Fruit fly (Drosophila melanogaster) whole organism, embryonic: ENCODE data around the gene fwd.

Source experiments
- BEAF-32 ChIP-seq: fragments of 200-800 bp; sonication (Bioruptor generic); optimal IDR thresholded peaks from 3 replicates; lab custom pipeline; 2017; ENCODE audit warnings: missing biosample characterization, missing genetic modification characterization, mild to moderate bottlenecking, moderate library complexity, missing genetic modification reagents
- CG10267 ChIP-seq: fragments of 200-800 bp; sonication (Bioruptor generic); optimal IDR thresholded peaks from 2 replicates; lab custom pipeline; 2018; ENCODE audit warnings: missing biosample characterization, mild to moderate bottlenecking, missing genetic modification characterization, moderate library complexity
- CG10565 ChIP-seq: fragments of 200-800 bp; sonication (Bioruptor generic); optimal IDR thresholded peaks from 3 replicates; lab custom pipeline; 2016; ENCODE audit warnings: missing biosample characterization, mild to moderate bottlenecking, missing genetic modification characterization
- CG14441 ChIP-seq: fragments of 200-800 bp; sonication (Bioruptor generic); IDR thresholded peaks from 2 replicates; pipeline ENCODE4 v1.3.6; 2022; ENCODE audit warnings: missing biosample characterization, missing genetic modification characterization
- CG14667 ChIP-seq: fragments of 200-800 bp; sonication (Bioruptor generic); IDR thresholded peaks from 2 replicates; pipeline ENCODE4 v1.3.6; 2022; ENCODE audit warnings: missing biosample characterization, missing genetic modification characterization
- CG15696 ChIP-seq: fragments of 200-800 bp; sonication (Bioruptor generic); optimal IDR thresholded peaks from 2 replicates; lab custom pipeline; 2019; ENCODE audit warnings: missing biosample characterization, mild to moderate bottlenecking, missing genetic modification characterization, moderate library complexity
- CG1603 ChIP-seq: fragments of 200-800 bp; sonication (Bioruptor generic); optimal IDR thresholded peaks from 2 replicates; lab custom pipeline; 2019; ENCODE audit warnings: missing biosample characterization, mild to moderate bottlenecking, missing genetic modification characterization, moderate library complexity
- CG16813 ChIP-seq: fragments of 200-800 bp; sonication (Bioruptor generic); IDR thresholded peaks from 3 replicates; pipeline ENCODE4 v1.3.6; 2022; ENCODE audit warnings: missing biosample characterization, missing genetic modification characterization; ENCODE audit not compliant: partially characterized antibody
- CG18011 ChIP-seq: fragments of 200-800 bp; sonication (Bioruptor generic); optimal IDR thresholded peaks from 2 replicates; lab custom pipeline; 2017; ENCODE audit warnings: missing biosample characterization, missing genetic modification characterization, mild to moderate bottlenecking, moderate library complexity, missing genotype
- CG1832 ChIP-seq: fragments of 200-800 bp; sonication (Bioruptor generic); optimal IDR thresholded peaks from 2 replicates; lab custom pipeline; 2017; ENCODE audit warnings: missing biosample characterization, mild to moderate bottlenecking, missing genetic modification characterization, inconsistent platforms
- CG2120 ChIP-seq: fragments of 200-800 bp; sonication (Bioruptor generic); optimal IDR thresholded peaks from 3 replicates; lab custom pipeline; 2016; ENCODE audit warnings: missing biosample characterization, missing genetic modification characterization
- CG2889 ChIP-seq: fragments of 200-800 bp; sonication (Bioruptor generic); IDR thresholded peaks from 3 replicates; pipeline ENCODE4 v1.3.6; 2022; ENCODE audit warnings: missing biosample characterization, missing genetic modification characterization
- CG30020 ChIP-seq: fragments of 200-800 bp; optimal IDR thresholded peaks from 2 replicates; lab custom pipeline; 2019; ENCODE audit warnings: missing biosample characterization, mild to moderate bottlenecking, missing genetic modification characterization, moderate library complexity
- CG8281 ChIP-seq: fragments of 200-800 bp; sonication (Bioruptor generic); optimal IDR thresholded peaks from 2 replicates; lab custom pipeline; 2018; ENCODE audit warnings: missing biosample characterization, mild to moderate bottlenecking, missing genetic modification characterization, moderate library complexity
- CG8924 ChIP-seq: fragments of 200-800 bp; optimal IDR thresholded peaks from 3 replicates; lab custom pipeline; 2019; ENCODE audit warnings: missing biosample characterization, mild to moderate bottlenecking, missing genetic modification characterization, moderate library complexity
- CG8944 ChIP-seq: fragments of 200-800 bp; sonication (Bioruptor generic); optimal IDR thresholded peaks from 3 replicates; lab custom pipeline; 2016; ENCODE audit warnings: missing biosample characterization, missing genetic modification characterization
- CG9609 ChIP-seq: fragments of 200-800 bp; sonication (Bioruptor generic); optimal IDR thresholded peaks from 3 replicates; lab custom pipeline; 2016; ENCODE audit warnings: missing biosample characterization, missing genetic modification characterization
- CG9876 ChIP-seq: fragments of 200-800 bp; sonication (Bioruptor generic); optimal IDR thresholded peaks from 2 replicates; lab custom pipeline; 2016; ENCODE audit warnings: missing biosample characterization, missing genetic modification characterization
- CrebB ChIP-seq: fragments of 200-800 bp; sonication (Bioruptor generic); optimal IDR thresholded peaks from 3 replicates; lab custom pipeline; 2018; ENCODE audit warnings: missing biosample characterization, mild to moderate bottlenecking, missing genetic modification characterization
- E2f1 ChIP-seq: fragments of 200-800 bp; sonication (Bioruptor generic); IDR thresholded peaks from 2 replicates; pipeline ENCODE4 v1.3.6; 2022; ENCODE audit warnings: missing biosample characterization, missing genetic modification characterization
- H15 ChIP-seq: fragments of 200-800 bp; sonication (Bioruptor generic); IDR thresholded peaks from 3 replicates; pipeline ENCODE4 v1.3.6; 2022; ENCODE audit warnings: missing biosample characterization, missing genetic modification characterization
- HLH3B ChIP-seq: fragments of 200-800 bp; sonication (Bioruptor generic); IDR thresholded peaks from 2 replicates; pipeline ENCODE4 v1.3.6; 2022; ENCODE audit warnings: missing biosample characterization, missing genetic modification characterization
- Hsf ChIP-seq: fragments of 200-800 bp; sonication (Bioruptor generic); optimal IDR thresholded peaks from 3 replicates; lab custom pipeline; 2016; ENCODE audit warnings: missing biosample characterization, missing genetic modification characterization
- Mes4 ChIP-seq: fragments of 200-800 bp; sonication (Bioruptor generic); optimal IDR thresholded peaks from 2 replicates; lab custom pipeline; 2016; ENCODE audit warnings: missing biosample characterization, missing genetic modification characterization
- Neu2 ChIP-seq: fragments of 200-800 bp; sonication (Bioruptor generic); optimal IDR thresholded peaks from 3 replicates; lab custom pipeline; 2016; ENCODE audit warnings: missing biosample characterization, missing genetic modification characterization, borderline replicate concordance
- Oli ChIP-seq: fragments of 200-800 bp; sonication (Bioruptor generic); optimal IDR thresholded peaks from 2 replicates; lab custom pipeline; 2018; ENCODE audit warnings: missing biosample characterization, mild to moderate bottlenecking, missing genetic modification characterization, moderate library complexity
- Optix ChIP-seq: fragments of 200-800 bp; sonication (Bioruptor generic); IDR thresholded peaks from 3 replicates; pipeline ENCODE4 v1.3.6; 2022; ENCODE audit warnings: missing biosample characterization, missing genetic modification characterization
- Pdp1 ChIP-seq, 2 experiments: fragments of 200-800 bp; sonication (Bioruptor generic); optimal IDR thresholded peaks; 3 replicates each; lab custom pipeline; 2016; ENCODE audit warnings: missing biosample characterization in 2 of 2, missing genetic modification characterization in 2 of 2, mild to moderate bottlenecking in 1 of 2, moderate library complexity in 1 of 2
- ab ChIP-seq: fragments of 200-800 bp; sonication (Bioruptor generic); optimal IDR thresholded peaks from 2 replicates; lab custom pipeline; 2016; ENCODE audit warnings: missing biosample characterization, missing genetic modification characterization
- bigmax ChIP-seq: fragments of 200-800 bp; sonication (Bioruptor generic); optimal IDR thresholded peaks from 2 replicates; lab custom pipeline; 2018; ENCODE audit warnings: missing biosample characterization, mild to moderate bottlenecking, missing genetic modification characterization
- br ChIP-seq: fragments of >200 bp; optimal IDR thresholded peaks from 2 replicates; lab custom pipeline; 2017
- cas ChIP-seq: fragments of 200-800 bp; sonication (Bioruptor generic); IDR thresholded peaks from 2 replicates; pipeline ENCODE4 v1.3.6; 2022; ENCODE audit warnings: missing biosample characterization, missing genetic modification characterization
- croc ChIP-seq: fragments of 200-800 bp; sonication (Bioruptor generic); conservative IDR thresholded peaks from 3 replicates; pipeline ENCODE4 v1.3.6; 2022; ENCODE audit warnings: missing biosample characterization, missing genetic modification characterization
- cwo ChIP-seq: fragments of 200-800 bp; sonication (Bioruptor generic); optimal IDR thresholded peaks from 3 replicates; lab custom pipeline; 2017; ENCODE audit warnings: missing biosample characterization, missing genetic modification characterization, mild to moderate bottlenecking, moderate library complexity, missing genetic modification reagents
- ems ChIP-seq: fragments of 200-800 bp; sonication (Bioruptor generic); optimal IDR thresholded peaks from 3 replicates; lab custom pipeline; 2016; ENCODE audit warnings: missing biosample characterization, missing genetic modification characterization
- eve ChIP-seq, 2 experiments: fragments of >200 bp; optimal IDR thresholded peaks; 2 replicates each; lab custom pipeline; 2017; ENCODE audit warnings: missing biosample characterization in 2 of 2, missing genetic modification characterization in 2 of 2
- fd3F ChIP-seq: fragments of 200-800 bp; sonication (Bioruptor generic); optimal IDR thresholded peaks from 2 replicates; lab custom pipeline; 2018; ENCODE audit warnings: missing biosample characterization, mild to moderate bottlenecking, missing genetic modification characterization, moderate library complexity
- fd96Cb ChIP-seq: fragments of 200-800 bp; sonication (Bioruptor generic); optimal IDR thresholded peaks from 2 replicates; lab custom pipeline; 2018; ENCODE audit warnings: missing biosample characterization, mild to moderate bottlenecking, missing genetic modification characterization, moderate library complexity
- gsb-n ChIP-seq: fragments of 200-800 bp; sonication (Bioruptor generic); optimal IDR thresholded peaks from 3 replicates; lab custom pipeline; 2018; ENCODE audit warnings: missing biosample characterization, mild to moderate bottlenecking, missing genetic modification characterization
- ind ChIP-seq: fragments of 200-800 bp; sonication (Bioruptor generic); optimal IDR thresholded peaks from 3 replicates; lab custom pipeline; 2016; ENCODE audit warnings: missing biosample characterization, missing genetic modification characterization
- jigr1 ChIP-seq: fragments of 200-800 bp; sonication (Bioruptor generic); IDR thresholded peaks from 3 replicates; pipeline ENCODE4 v1.3.6; 2022; ENCODE audit warnings: missing biosample characterization, missing genetic modification characterization
- jumu ChIP-seq: fragments of 200-800 bp; sonication (Bioruptor generic); optimal IDR thresholded peaks from 3 replicates; lab custom pipeline; 2016; ENCODE audit warnings: missing biosample characterization, missing genetic modification characterization
- ken ChIP-seq: fragments of 200-800 bp; sonication (Bioruptor generic); IDR thresholded peaks from 3 replicates; pipeline ENCODE4 v1.3.6; 2022; ENCODE audit warnings: missing biosample characterization, missing genetic modification characterization
- klu ChIP-seq: fragments of 200-800 bp; sonication (Bioruptor generic); IDR thresholded peaks from 2 replicates; pipeline ENCODE4 v1.3.6; 2022; ENCODE audit warnings: missing biosample characterization, missing genetic modification characterization
- nmo ChIP-seq: fragments of 200-800 bp; sonication (Bioruptor generic); optimal IDR thresholded peaks from 2 replicates; lab custom pipeline; 2018; ENCODE audit warnings: missing biosample characterization, mild to moderate bottlenecking, missing genetic modification characterization, moderate library complexity
- pan ChIP-seq, 4 experiments: fragments of >200 bp in 3 of 4; fragments of 200-800 bp in 1 of 4; sonication (Bioruptor generic) in 1 of 4; optimal IDR thresholded peaks in 3 of 4; IDR thresholded peaks in 1 of 4; 2 replicates each; pipeline versions ENCODE4 v1.3.6 to Lab custom; 2017 to 2022; ENCODE audit warnings: missing biosample characterization in 2 of 4, missing genetic modification characterization in 2 of 4, mixed read lengths in 1 of 4
- pnt ChIP-seq: fragments of 200-800 bp; sonication (Bioruptor generic); optimal IDR thresholded peaks from 3 replicates; lab custom pipeline; 2016; ENCODE audit warnings: missing biosample characterization, missing genetic modification characterization
- salm ChIP-seq: fragments of 200-800 bp; sonication (Bioruptor generic); optimal IDR thresholded peaks from 2 replicates; lab custom pipeline; 2018; ENCODE audit warnings: missing biosample characterization, mild to moderate bottlenecking, missing genetic modification characterization
- tgo ChIP-seq: fragments of 200-800 bp; sonication (Bioruptor generic); IDR thresholded peaks from 3 replicates; pipeline ENCODE4 v1.3.6; 2022; ENCODE audit warnings: missing biosample characterization, missing genetic modification characterization

fwd gene

DNA sequence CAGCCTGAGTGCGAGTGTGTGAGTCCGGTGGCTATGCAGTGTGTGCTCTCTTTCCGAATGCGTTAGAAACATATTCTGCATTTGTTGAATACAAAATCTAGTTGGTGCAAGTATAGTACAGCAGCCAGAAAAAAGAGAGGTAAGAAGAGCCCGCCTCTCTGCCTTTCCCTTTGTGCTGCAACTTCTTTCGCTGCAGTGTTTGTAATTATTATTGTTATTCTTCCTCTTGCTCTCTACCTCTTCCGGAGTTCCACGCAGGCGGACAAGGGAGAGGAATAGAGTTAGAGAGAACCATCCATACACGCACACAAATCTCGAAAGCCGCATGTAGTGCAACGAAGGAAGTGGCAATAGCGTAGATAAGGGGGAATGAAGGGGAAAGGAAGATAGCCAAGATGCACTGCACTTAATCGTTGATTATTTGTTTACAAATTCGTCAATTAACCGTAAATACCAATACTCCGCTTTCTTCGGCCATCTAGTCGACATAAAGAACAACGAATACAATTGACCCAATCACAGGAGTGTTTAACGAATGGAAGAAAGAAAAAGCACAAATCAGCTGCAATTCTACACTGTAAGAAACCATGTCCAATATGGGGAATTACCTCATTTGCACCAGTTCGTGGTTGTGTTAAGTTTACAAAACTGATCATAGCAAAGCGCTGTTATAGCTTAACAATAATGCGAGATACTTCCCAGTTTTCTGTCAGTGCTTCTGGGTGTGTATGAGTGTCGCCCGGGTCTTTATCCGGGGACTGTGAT is 28.1 kb upstream of the fwd start (continued):
- TF ChIP-seq klu (no peak), CG14441 (GFP tag; lab: Robert Waterston, UW) (peak; percentile 63), CG8281 (tag; lab: Kevin White, UChicago) (no peak), CG14667 (GFP tag; lab: Robert Waterston, UW) (peak; percentile 51), cwo (GFP tag; lab: Kevin White, UChicago) (peak; percentile 18), fd96Cb (tag; lab: Kevin White, UChicago) (peak; percentile 82), br (lab: Kevin White, UChicago) (no peak), ab (GFP tag; lab: Kevin White, UChicago) (peak; percentile 35), cas (no peak), CG30020 (no peak), Hsf (GFP tag; lab: Kevin White, UChicago) (peak; percentile 71), CG10267 (tag; lab: Kevin White, UChicago) (peak; percentile 67), fd3F (GFP tag; lab: Kevin White, UChicago) (no peak), eve (GFP tag; optimal IDR thresholded peaks at IDR 0.05; lab: Kevin White, UChicago) (no peak), CG10565 (no peak), CG15696 (tag; lab: Kevin White, UChicago) (peak; percentile 22), CG1603 (peak; percentile 92), pan (optimal IDR thresholded peaks at IDR 0.05; lab: Kevin White, UChicago) (no peak), pan (GFP tag; optimal IDR thresholded peaks at IDR 0.05 in 1 of 2, IDR thresholded peaks at IDR 0.05 in 1 of 2) (peak in 1 of 2 experiments; percentile 63), CrebB (tag; lab: Kevin White, UChicago) (no peak), CG16813 (GFP tag; lab: Robert Waterston, UW) (no peak), CG9876 (GFP tag; lab: Kevin White, UChicago) (peak; percentile 46), Pdp1 (GFP tag; optimal IDR thresholded peaks at IDR 0.05; lab: Kevin White, UChicago) (peak; percentile 63 to 88), E2f1 (GFP tag; lab: Robert Waterston, UW) (peak; percentile 68), Mes4 (GFP tag; lab: Kevin White, UChicago) (peak; percentile 44), gsb-n (tag; lab: Kevin White, UChicago) (peak; percentile 67), BEAF-32 (no peak), CG1832 (GFP tag; lab: Kevin White, UChicago) (no peak), tgo (peak; percentile 66), CG2120 (GFP tag; lab: Kevin White, UChicago) (no peak), CG8944 (GFP tag; lab: Kevin White, UChicago) (peak; percentile 64), Neu2 (GFP tag; lab: Kevin White, UChicago) (no peak), pnt (GFP tag; lab: Kevin White, UChicago) (peak; percentile 82), ind (GFP tag; lab: Kevin White, UChicago) (peak; percentile 81), nmo (GFP tag; lab: Kevin White, UChicago) (peak; percentile 78), CG18011 (GFP tag; lab: Kevin White, UChicago) (no peak), ems (GFP tag; lab: Kevin White, UChicago) (peak; percentile 67), CG9609 (peak; percentile 52), H15 (GFP tag; lab: Robert Waterston, UW) (peak; percentile 82), jumu (GFP tag; lab: Kevin White, UChicago) (peak; percentile 75), salm (no peak), HLH3B (GFP tag; lab: Robert Waterston, UW) (peak; percentile 80), croc (peak; percentile 64), jigr1 (GFP tag; lab: Robert Waterston, UW) (0 out of 3 replicates have a peak, but pooled peaks have one; percentile 54), bigmax (GFP tag; lab: Kevin White, UChicago) (no peak), ken (GFP tag; lab: Robert Waterston, UW) (peak; percentile 73; the same call in 2 of the 3 replicates), CG2889 (GFP tag; lab: Robert Waterston, UW) (peak; percentile 44; the same call in 1 of the 3 replicates), CG8924 (tag; lab: Kevin White, UChicago) (peak; percentile 68), Oli (tag; lab: Kevin White, UChicago) (peak; percentile 77), Optix (GFP tag; lab: Robert Waterston, UW) (peak; percentile 76)
